Worm (Caenorhabditis elegans): ENCODE data around the gene R07B7.10.

The R07B7.10 gene

DNA sequence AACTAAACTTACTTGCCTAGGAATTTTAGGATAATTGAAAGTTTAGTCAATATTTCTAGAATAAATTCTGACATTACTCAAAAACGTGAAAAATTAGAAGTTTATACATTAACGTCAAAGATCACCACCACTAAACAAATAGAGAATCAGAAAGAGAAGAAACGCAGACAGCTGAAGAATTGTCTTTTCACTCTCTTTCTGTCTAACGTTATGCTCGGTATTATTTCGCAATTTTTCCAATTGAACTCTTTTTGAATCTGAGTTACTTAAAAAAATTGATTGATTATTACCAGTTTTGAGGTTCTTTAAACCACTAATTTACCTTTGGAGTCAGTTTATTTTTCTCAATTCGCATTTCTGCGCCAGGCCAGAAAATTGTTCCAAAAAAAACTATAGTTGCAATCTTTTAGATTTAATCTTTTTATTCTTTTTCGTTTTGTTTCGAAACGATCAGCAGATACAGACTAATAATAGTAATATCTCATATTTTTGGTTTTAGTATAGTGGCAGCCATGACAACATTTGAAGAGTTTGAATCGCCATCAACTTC, 17.9 kb downstream of the R07B7.10 start, which contains the start of gene nhr-154:
Gene nhr-154, plus strand, starts transcription at position 500 of the 550 bp plus-strand sequence.
- TF ChIP-seq nhr-71 (tag; optimal IDR thresholded peaks at IDR 0.05) (peak; percentile 27), mef-2 (tag; optimal IDR thresholded peaks at IDR 0.05) (no peak), efl-1 (optimal IDR thresholded peaks at IDR 0.05) (peak; percentile 31 to 32), efl-1 (GFP tag; optimal IDR thresholded peaks at IDR 0.05 in 1 of 2) (peak in 1 of 2 experiments; percentile 70), rnt-1 (tag; optimal IDR thresholded peaks at IDR 0.05) (no peak), alr-1 (tag; optimal IDR thresholded peaks at IDR 0.05; ENCODE audit: borderline replicate concordance) (no peak), pax-3 (tag; optimal IDR thresholded peaks at IDR 0.05) (no peak), pag-3 (tag; optimal IDR thresholded peaks at IDR 0.05; ENCODE audit: borderline replicate concordance, insufficient read depth) (no peak), dpl-1 (GFP tag; optimal IDR thresholded peaks at IDR 0.05) (peak in 1 of 3 experiments; percentile 19), fkh-10 (GFP tag; optimal IDR thresholded peaks at IDR 0.05) (no peak), nhr-11 (tag; optimal IDR thresholded peaks at IDR 0.05) (no peak), nhr-28 (tag; optimal IDR thresholded peaks at IDR 0.05) (no peak), nhr-20 (tag; optimal IDR thresholded peaks at IDR 0.05) (peak; percentile 60), zip-4 (GFP tag; optimal IDR thresholded peaks at IDR 0.05) (peak; percentile 54), skn-1 (tag; optimal IDR thresholded peaks at IDR 0.05) (peak; percentile 75), mep-1 (tag; optimal IDR thresholded peaks at IDR 0.05) (peak; percentile 11), ceh-63 (GFP tag; optimal IDR thresholded peaks at IDR 0.05) (no peak), blmp-1 (tag; optimal IDR thresholded peaks at IDR 0.05) (peak; percentile 25), lin-14 (GFP tag; optimal IDR thresholded peaks at IDR 0.05) (peak; percentile 63), pqm-1 (tag; optimal IDR thresholded peaks at IDR 0.05) (no peak), nhr-47 (tag; optimal IDR thresholded peaks at IDR 0.05) (no peak), ceh-82 (tag; optimal IDR thresholded peaks at IDR 0.05) (no peak), lsy-2 (tag; optimal IDR thresholded peaks at IDR 0.05) (peak in 1 of 2 experiments; percentile 42), lin-35 (GFP tag; optimal IDR thresholded peaks at IDR 0.05) (peak in 1 of 2 experiments; percentile 8), sox-4 (tag; optimal IDR thresholded peaks at IDR 0.05) (no peak), nhr-85 (tag) (no peak), snpc-4 (tag; optimal IDR thresholded peaks at IDR 0.05) (peak; percentile 43), ets-5 (GFP tag; IDR thresholded peaks at IDR 0.05) (no peak), snu-23 (GFP tag; optimal IDR thresholded peaks at IDR 0.05) (peak; percentile 30)

DNA sequence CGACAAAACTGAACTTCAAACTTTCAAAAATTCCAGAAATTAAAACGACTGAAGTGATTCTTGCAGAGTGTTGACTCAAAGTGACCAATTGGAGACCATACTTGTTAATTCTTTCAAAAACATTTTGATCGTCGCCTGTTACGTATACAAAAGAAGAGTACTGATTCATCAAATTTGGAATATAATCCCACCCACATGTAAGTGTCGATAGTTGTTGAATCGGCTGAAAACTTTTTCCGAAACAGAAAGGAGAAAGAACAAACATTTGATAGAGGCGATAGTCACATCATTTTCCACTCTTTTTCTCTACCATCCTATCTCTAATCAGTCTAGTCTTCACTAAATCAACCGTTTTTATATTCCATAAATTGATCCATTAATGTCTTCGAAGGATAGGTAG, 20.9 kb downstream of the R07B7.10 start, which contains the start of gene nhr-153:
Gene nhr-153, plus strand, starts transcription at position 301 of the 400 bp plus-strand sequence.
- TF ChIP-seq snu-23 (GFP tag; optimal IDR thresholded peaks at IDR 0.05), result peak; percentile 10
- no peak for TF ChIP-seq ceh-88 (GFP tag; IDR thresholded peaks at IDR 0.05)
- no peak for TF ChIP-seq hlh-4 (tag; optimal IDR thresholded peaks at IDR 0.05)
- TF ChIP-seq lin-35 (GFP tag; optimal IDR thresholded peaks at IDR 0.05), result peak in 1 of 2 experiments; percentile 11

DNA sequence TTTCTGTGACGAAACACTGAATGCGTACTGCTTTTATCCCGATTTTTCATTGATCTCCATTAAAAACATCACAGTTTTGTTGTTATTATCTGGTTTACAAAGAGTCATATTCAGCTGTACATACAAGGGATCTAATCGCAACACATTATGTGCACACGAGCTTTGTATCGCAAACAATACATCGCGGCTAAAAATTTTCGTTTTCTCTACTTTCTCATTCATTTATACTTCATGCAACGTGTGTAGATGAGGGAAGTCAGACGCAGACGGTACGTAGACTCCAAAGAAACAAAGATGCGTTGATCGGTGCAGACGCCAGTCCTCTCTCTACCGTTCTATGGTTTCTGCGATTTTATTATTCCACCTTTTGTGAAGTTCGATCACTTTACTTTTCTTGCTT, 23.8 kb downstream of the R07B7.10 start, which contains the start of gene nhr-136:
Gene nhr-136, plus strand, starts transcription at position 301 of the 400 bp plus-strand sequence.
- TF ChIP-seq lin-14 (GFP tag; optimal IDR thresholded peaks at IDR 0.05), result peak; percentile 34
- peak; percentile 21 for TF ChIP-seq nhr-20 (tag; optimal IDR thresholded peaks at IDR 0.05)
- TF ChIP-seq efl-1 (optimal IDR thresholded peaks at IDR 0.05), result no peak
- TF ChIP-seq efl-1 (GFP tag; optimal IDR thresholded peaks at IDR 0.05 in 1 of 2), result peak in 1 of 2 experiments; percentile 53
- TF ChIP-seq irx-1 (tag; optimal IDR thresholded peaks at IDR 0.05), result no peak
- TF ChIP-seq snu-23 (GFP tag; optimal IDR thresholded peaks at IDR 0.05), result peak; percentile 7
- TF ChIP-seq ceh-82 (tag; optimal IDR thresholded peaks at IDR 0.05), result peak in 1 of 3 experiments; percentile 18
- no peak for TF ChIP-seq hlh-4 (tag; optimal IDR thresholded peaks at IDR 0.05)
- peak in 1 of 2 experiments; percentile 47 for TF ChIP-seq lin-35 (GFP tag; optimal IDR thresholded peaks at IDR 0.05)
- TF ChIP-seq lsy-2 (tag; optimal IDR thresholded peaks at IDR 0.05), result peak in 1 of 2 experiments; percentile 5
- peak; percentile 75 for TF ChIP-seq blmp-1 (tag; optimal IDR thresholded peaks at IDR 0.05)

DNA sequence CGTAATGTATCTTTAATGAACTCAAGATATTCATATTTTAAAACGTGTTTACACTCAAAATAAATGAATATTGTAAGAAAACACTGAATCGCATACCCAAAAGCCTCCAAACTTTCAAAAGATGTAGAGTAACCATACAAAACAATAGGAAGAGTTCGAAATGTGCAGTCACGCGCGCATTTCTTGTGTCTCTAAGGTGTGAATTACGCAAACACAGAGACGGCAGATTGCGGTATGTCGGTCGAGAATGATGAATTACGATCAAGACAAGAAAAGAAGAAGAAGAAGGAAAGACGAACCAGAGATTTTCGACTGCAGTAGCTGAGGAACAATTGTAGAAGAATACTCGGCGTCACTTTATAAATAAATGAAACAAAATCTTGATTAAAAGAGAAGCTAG, 28.4 kb downstream of the R07B7.10 start, which contains the start of gene lhpp-1:
Gene lhpp-1, minus strand, starts transcription at position 354 of the 400 bp plus-strand sequence.
- TF ChIP-seq lin-14 (GFP tag; optimal IDR thresholded peaks at IDR 0.05), result peak; percentile 5
- peak in 1 of 2 experiments; percentile 14 for TF ChIP-seq mdl-1 (tag; optimal IDR thresholded peaks at IDR 0.05)
- peak; percentile 20 to 61 (median 55) for TF ChIP-seq dpl-1 (GFP tag; optimal IDR thresholded peaks at IDR 0.05)
- peak in 1 of 6 experiments; percentile 12 for TF ChIP-seq elt-3 (tag; optimal IDR thresholded peaks at IDR 0.05)
- TF ChIP-seq ets-5 (GFP tag; IDR thresholded peaks at IDR 0.05), result no peak
- peak; percentile 6 for TF ChIP-seq snu-23 (GFP tag; optimal IDR thresholded peaks at IDR 0.05)
- peak; percentile 68 for TF ChIP-seq blmp-1 (tag; optimal IDR thresholded peaks at IDR 0.05)
- TF ChIP-seq egl-27 (tag; optimal IDR thresholded peaks at IDR 0.05), result no peak
- TF ChIP-seq hpl-2 (GFP tag; optimal IDR thresholded peaks at IDR 0.05), result no peak
- peak in 1 of 2 experiments; percentile 30 for TF ChIP-seq efl-1 (optimal IDR thresholded peaks at IDR 0.05)
- peak; percentile 34 to 93 for TF ChIP-seq efl-1 (GFP tag; optimal IDR thresholded peaks at IDR 0.05 in 1 of 2)
- no peak for TF ChIP-seq unc-62 (GFP tag; optimal IDR thresholded peaks at IDR 0.05)
- no peak for TF ChIP-seq hlh-17 (GFP tag; optimal IDR thresholded peaks at IDR 0.05; ENCODE audit: borderline replicate concordance)
- TF ChIP-seq F16B12.6 (tag; optimal IDR thresholded peaks at IDR 0.05), result peak; percentile 69
- TF ChIP-seq ama-1 (optimal IDR thresholded peaks at IDR 0.05), result no peak
- peak; percentile 19 for TF ChIP-seq rnt-1 (tag; optimal IDR thresholded peaks at IDR 0.05)
- TF ChIP-seq nhr-85 (tag), result peak; percentile 80
- peak; percentile 2 for TF ChIP-seq skn-1 (tag; optimal IDR thresholded peaks at IDR 0.05)
- peak in 1 of 2 experiments; percentile 20 for TF ChIP-seq lsy-2 (tag; optimal IDR thresholded peaks at IDR 0.05)
- no peak for TF ChIP-seq C04F5.9 (tag; optimal IDR thresholded peaks at IDR 0.05)
- TF ChIP-seq lin-35 (GFP tag; optimal IDR thresholded peaks at IDR 0.05), result peak; percentile 48 to 78
- no peak for TF ChIP-seq nhr-76 (tag; optimal IDR thresholded peaks at IDR 0.05)
